Fruit fly (Drosophila melanogaster): ENCODE results near the gene CG9784.

The CG9784 gene

DNA sequence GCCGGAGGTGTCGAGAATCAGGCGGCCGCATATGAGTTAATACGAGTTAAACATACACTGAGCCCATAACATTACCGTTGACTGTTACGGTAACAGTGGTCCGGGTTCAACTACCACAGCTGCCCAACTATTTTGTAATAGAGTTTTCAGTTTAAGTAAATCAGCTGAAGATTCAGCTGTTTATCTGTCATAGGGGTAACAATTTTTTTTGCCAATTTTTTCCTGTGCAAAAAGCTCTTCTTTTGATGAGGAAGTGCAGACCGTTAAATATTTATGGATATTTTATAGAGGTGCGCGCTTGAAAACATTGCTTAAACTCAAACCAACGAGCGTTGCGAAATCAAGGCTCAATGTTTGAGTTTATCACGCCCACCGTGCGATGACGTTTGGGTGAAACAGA lies 17.3 kb downstream of the CG9784 start (continued):
- no peak for TF ChIP-seq chm (GFP tag; IDR thresholded peaks at IDR 0.05)
- TF ChIP-seq Lim3 (GFP tag; IDR thresholded peaks at IDR 0.05): no peak
- peak; percentile 8 for TF ChIP-seq CG3281 (GFP tag; optimal IDR thresholded peaks at IDR 0.05)
- no peak for TF ChIP-seq C15 (GFP tag; IDR thresholded peaks at IDR 0.05)
- no peak for TF ChIP-seq Atf3 (GFP tag; optimal IDR thresholded peaks at IDR 0.05)
- no peak for TF ChIP-seq CG17912 (GFP tag; optimal IDR thresholded peaks at IDR 0.05)
- TF ChIP-seq unpg (GFP tag; optimal IDR thresholded peaks at IDR 0.05): no peak
- no peak for TF ChIP-seq Atf-2 (GFP tag; optimal IDR thresholded peaks at IDR 0.05)
- no peak for TF ChIP-seq yki (optimal IDR thresholded peaks at IDR 0.05)
- TF ChIP-seq CG8765 (GFP tag; IDR thresholded peaks at IDR 0.05): no peak
- TF ChIP-seq gce (GFP tag; IDR thresholded peaks at IDR 0.05): no peak
- no peak for TF ChIP-seq Poxn (GFP tag; IDR thresholded peaks at IDR 0.05)
- no peak for TF ChIP-seq lmd (GFP tag; IDR thresholded peaks at IDR 0.05)
- TF ChIP-seq CG10274 (GFP tag; optimal IDR thresholded peaks at IDR 0.05): no peak
- no peak for TF ChIP-seq HLH54F (GFP tag; optimal IDR thresholded peaks at IDR 0.05)
- no peak for TF ChIP-seq insv (GFP tag; optimal IDR thresholded peaks at IDR 0.05)
- no peak for TF ChIP-seq mld (GFP tag; IDR thresholded peaks at IDR 0.05; ENCODE audit: partially characterized antibody)
- no peak for TF ChIP-seq Deaf1 (tag; optimal IDR thresholded peaks at IDR 0.05)
- no peak for TF ChIP-seq cg (GFP tag; optimal IDR thresholded peaks at IDR 0.05)
- TF ChIP-seq gcm2 (GFP tag; optimal IDR thresholded peaks at IDR 0.05): no peak
- TF ChIP-seq CG15479 (GFP tag; optimal IDR thresholded peaks at IDR 0.05): no peak
- no peak for TF ChIP-seq da (GFP tag; optimal IDR thresholded peaks at IDR 0.05)
- no peak for TF ChIP-seq CG11456 (GFP tag; IDR thresholded peaks at IDR 0.05)
- TF ChIP-seq Meics (GFP tag; optimal IDR thresholded peaks at IDR 0.05): peak; percentile 45
- TF ChIP-seq fd64A (GFP tag; optimal IDR thresholded peaks at IDR 0.05): no peak
- TF ChIP-seq CG2120 (GFP tag; optimal IDR thresholded peaks at IDR 0.05): peak; percentile 34
- peak; percentile 22 for TF ChIP-seq CG13424 (tag; optimal IDR thresholded peaks at IDR 0.05)
- no peak for TF ChIP-seq CG4854 (GFP tag; optimal IDR thresholded peaks at IDR 0.05)
- TF ChIP-seq Jarid2 (GFP tag; optimal IDR thresholded peaks at IDR 0.05): no peak
- no peak for TF ChIP-seq Camta (GFP tag; optimal IDR thresholded peaks at IDR 0.05)
- TF ChIP-seq MBD-R2 (GFP tag; IDR thresholded peaks at IDR 0.05): no peak
- TF ChIP-seq Scr (GFP tag; IDR thresholded peaks at IDR 0.05; ENCODE audit: partially characterized antibody): no peak
- TF ChIP-seq nau (GFP tag; optimal IDR thresholded peaks at IDR 0.05): no peak
- no peak for TF ChIP-seq fru (optimal IDR thresholded peaks at IDR 0.05)
- no peak for TF ChIP-seq caup (GFP tag; optimal IDR thresholded peaks at IDR 0.05; ENCODE audit: severe bottlenecking)
- no peak for TF ChIP-seq CG2889 (GFP tag; IDR thresholded peaks at IDR 0.05)
- TF ChIP-seq Rfx (GFP tag; IDR thresholded peaks at IDR 0.05): peak; percentile 19; the same call in 1 of the 2 replicates
- no peak for TF ChIP-seq CG4404 (GFP tag; IDR thresholded peaks at IDR 0.05)
- no peak for TF ChIP-seq Hmx (GFP tag; optimal IDR thresholded peaks at IDR 0.05)
- no peak for TF ChIP-seq CG8944 (GFP tag; optimal IDR thresholded peaks at IDR 0.05)
- no peak for TF ChIP-seq CG4820 (GFP tag; optimal IDR thresholded peaks at IDR 0.05)
- no peak for TF ChIP-seq Mrtf (GFP tag; IDR thresholded peaks at IDR 0.05)
- no peak for TF ChIP-seq zf30C (GFP tag; optimal IDR thresholded peaks at IDR 0.05)
- TF ChIP-seq exex (tag; optimal IDR thresholded peaks at IDR 0.05): no peak
- TF ChIP-seq CG9797 (GFP tag; optimal IDR thresholded peaks at IDR 0.05): no peak
- no peak for TF ChIP-seq Rx (GFP tag; IDR thresholded peaks at IDR 0.05)
- no peak for TF ChIP-seq nmo (GFP tag; optimal IDR thresholded peaks at IDR 0.05)
- TF ChIP-seq crp (GFP tag; optimal IDR thresholded peaks at IDR 0.05): no peak
- no peak for TF ChIP-seq CG16813 (GFP tag; IDR thresholded peaks at IDR 0.05; ENCODE audit: partially characterized antibody)
- no peak for TF ChIP-seq fd102C (GFP tag; optimal IDR thresholded peaks at IDR 0.05)
- no peak for TF ChIP-seq Six4 (GFP tag; optimal IDR thresholded peaks at IDR 0.05)
- no peak for TF ChIP-seq Nf-YB (GFP tag; optimal IDR thresholded peaks at IDR 0.05)
